Worm (Caenorhabditis elegans) whole organism, L1 larva: ENCODE measurements around the gene C34C12.8.

Source experiments
- C34B4.2 ChIP-seq: sonication (generic microtip); optimal IDR thresholded peaks from 2 replicates; lab custom pipeline; 2017; ENCODE audit warnings: mild to moderate bottlenecking, missing genetic modification characterization, missing compliant biosample characterization
- alr-1 ChIP-seq: fragments of 200-800 bp; sonication (Bioruptor generic); optimal IDR thresholded peaks from 2 replicates; lab custom pipeline; 2018; ENCODE audit warnings: borderline replicate concordance, mild to moderate bottlenecking, missing genetic modification characterization, missing compliant biosample characterization
- aly-2 ChIP-seq: fragments of 150-350 bp; optimal IDR thresholded peaks from 2 replicates; lab custom pipeline; 2014; ENCODE audit warnings: missing biosample characterization, missing genetic modification characterization
- blmp-1 ChIP-seq: fragments of 150-350 bp; optimal IDR thresholded peaks from 2 replicates; lab custom pipeline; 2014; ENCODE audit warnings: missing biosample characterization, missing genetic modification characterization
- ceh-88 ChIP-seq: fragments of 200-800 bp; sonication (Bioruptor generic); IDR thresholded peaks from 2 replicates; pipeline ENCODE4 v1.3.6; 2022; ENCODE audit warnings: missing genetic modification characterization, missing compliant biosample characterization
- ceh-90 ChIP-seq: sonication (generic microtip); optimal IDR thresholded peaks from 2 replicates; lab custom pipeline; 2016; ENCODE audit warnings: missing genetic modification characterization, missing compliant biosample characterization
- dsc-1 ChIP-seq: sonication (generic microtip); optimal IDR thresholded peaks from 2 replicates; lab custom pipeline; 2016; ENCODE audit warnings: mild to moderate bottlenecking, missing genetic modification characterization, missing compliant biosample characterization
- elt-2 ChIP-seq: sonication (generic microtip); optimal IDR thresholded peaks from 2 replicates; lab custom pipeline; 2016; ENCODE audit warnings: missing genetic modification characterization, mild to moderate bottlenecking, inconsistent platforms, missing compliant biosample characterization, missing genetic modification reagents
- elt-3 ChIP-seq, 6 experiments: fragments of 150-350 bp in 1 of 6; sonication (generic microtip); optimal IDR thresholded peaks; 2 replicates each; lab custom pipeline; 2017 to 2018; ENCODE audit warnings: missing biosample characterization in 6 of 6, missing genetic modification characterization in 6 of 6, inconsistent platforms in 1 of 6
- grh-1 ChIP-seq: fragments of 200-800 bp; sonication (Bioruptor generic); IDR thresholded peaks from 2 replicates; pipeline ENCODE4 v1.3.6; 2022; ENCODE audit warnings: missing genetic modification reagents, missing genetic modification characterization, missing compliant biosample characterization
- lin-13 ChIP-seq: fragments of 150-350 bp; optimal IDR thresholded peaks from 2 replicates; lab custom pipeline; 2014; ENCODE audit warnings: missing biosample characterization, missing genetic modification reagents, missing genetic modification characterization
- lin-14 ChIP-seq: fragments of 200-800 bp; sonication (Bioruptor generic); optimal IDR thresholded peaks from 2 replicates; lab custom pipeline; 2018; ENCODE audit warnings: mild to moderate bottlenecking, missing genetic modification characterization, moderate library complexity, missing compliant biosample characterization
- lin-35 ChIP-seq, 2 experiments: fragments of 150-350 bp; optimal IDR thresholded peaks; 2 replicates each; lab custom pipeline; 2014; ENCODE audit warnings: missing biosample characterization in 2 of 2, missing genetic modification characterization in 2 of 2, missing genetic modification reagents in 2 of 2
- lin-39 ChIP-seq: fragments of 150-350 bp; optimal IDR thresholded peaks from 2 replicates; lab custom pipeline; 2014; ENCODE audit warnings: missing biosample characterization, missing genetic modification reagents, missing genetic modification characterization
- lsy-2 ChIP-seq, 2 experiments: fragments of 150-350 bp; optimal IDR thresholded peaks; 2 replicates each; lab custom pipeline; 2014; ENCODE audit warnings: missing biosample characterization in 2 of 2, missing genetic modification characterization in 2 of 2
- mab-9 ChIP-seq: fragments of 200-800 bp; sonication (Bioruptor generic); IDR thresholded peaks from 2 replicates; pipeline ENCODE4 v1.3.6; 2022; ENCODE audit warnings: missing genetic modification reagents, missing genetic modification characterization, missing compliant biosample characterization
- mep-1 ChIP-seq: fragments of 150-350 bp; optimal IDR thresholded peaks from 2 replicates; lab custom pipeline; 2014; ENCODE audit warnings: missing biosample characterization, missing genetic modification characterization
- nhr-11 ChIP-seq: fragments of 150-350 bp; optimal IDR thresholded peaks from 2 replicates; lab custom pipeline; 2014; ENCODE audit warnings: missing biosample characterization, missing genetic modification characterization
- nhr-12 ChIP-seq: sonication (generic microtip); optimal IDR thresholded peaks from 2 replicates; lab custom pipeline; 2017; ENCODE audit warnings: missing biosample characterization, missing genetic modification characterization
- nhr-237 ChIP-seq: fragments of 150-350 bp; optimal IDR thresholded peaks from 2 replicates; lab custom pipeline; 2014; ENCODE audit warnings: missing biosample characterization, missing genetic modification characterization
- nhr-28 ChIP-seq: fragments of 150-350 bp; optimal IDR thresholded peaks from 2 replicates; lab custom pipeline; 2014; ENCODE audit warnings: missing biosample characterization, missing genetic modification characterization
- nhr-47 ChIP-seq: sonication (generic microtip); optimal IDR thresholded peaks from 2 replicates; lab custom pipeline; 2016; ENCODE audit warnings: mild to moderate bottlenecking, missing genetic modification characterization, moderate library complexity, missing compliant biosample characterization
- nhr-77 ChIP-seq: fragments of 150-350 bp; optimal IDR thresholded peaks from 2 replicates; lab custom pipeline; 2014; ENCODE audit warnings: missing biosample characterization, missing genetic modification characterization
- nhr-85 ChIP-seq: sonication (generic microtip); peaks from one replicate; lab custom pipeline; 2016; ENCODE audit warnings: missing genetic modification characterization, inconsistent platforms, missing compliant biosample characterization
- pag-3 ChIP-seq: sonication (generic microtip); optimal IDR thresholded peaks from 2 replicates; lab custom pipeline; 2017; ENCODE audit warnings: missing genetic modification characterization, mild to moderate bottlenecking, missing compliant biosample characterization, antibody characterized with exemption, borderline replicate concordance; ENCODE audit not compliant: insufficient read depth
- skn-1 ChIP-seq: fragments of 150-350 bp; optimal IDR thresholded peaks from 2 replicates; lab custom pipeline; 2014; ENCODE audit warnings: missing biosample characterization, missing genetic modification characterization
- snpc-4 ChIP-seq: fragments of 150-350 bp; optimal IDR thresholded peaks from 2 replicates; lab custom pipeline; 2014; ENCODE audit warnings: missing biosample characterization, missing genetic modification characterization
- unc-62 ChIP-seq: fragments of 150-350 bp; optimal IDR thresholded peaks from 2 replicates; lab custom pipeline; 2014; ENCODE audit warnings: missing biosample characterization, missing genetic modification reagents, missing genetic modification characterization
- xbp-1 ChIP-seq: sonication (generic microtip); optimal IDR thresholded peaks from 2 replicates; lab custom pipeline; 2016; ENCODE audit warnings: missing genetic modification characterization, missing compliant biosample characterization
- zag-1 ChIP-seq: fragments of 150-350 bp; optimal IDR thresholded peaks from 2 replicates; lab custom pipeline; 2014; ENCODE audit warnings: missing biosample characterization, missing genetic modification characterization
- zip-4 ChIP-seq: fragments of 200-800 bp; sonication (Bioruptor generic); optimal IDR thresholded peaks from 2 replicates; lab custom pipeline; 2018; ENCODE audit warnings: mild to moderate bottlenecking, missing genetic modification characterization, moderate library complexity, missing compliant biosample characterization
- ztf-11 ChIP-seq, 2 experiments: sonication (generic microtip); optimal IDR thresholded peaks; 2 replicates each; lab custom pipeline; 2016 to 2017; ENCODE audit warnings: missing genetic modification characterization in 2 of 2, missing biosample characterization in 1 of 2, missing compliant biosample characterization in 1 of 2
- ztf-4 ChIP-seq: fragments of 150-350 bp; optimal IDR thresholded peaks from 2 replicates; lab custom pipeline; 2014; ENCODE audit warnings: missing biosample characterization, missing genetic modification characterization

Gene C34C12.8

ce11 chrIII:3467013-3467412, 6.8 kb downstream of the C34C12.8 start:
- TF ChIP-seq grh-1 (GFP tag; lab: Robert Waterston, UW) (no peak), lin-39 (tag; lab: Kevin White, UChicago) (no peak), unc-62 (no peak), zip-4 (GFP tag; lab: Kevin White, UChicago) (no peak), alr-1 (tag; lab: Kevin White, UChicago) (no peak), lin-35 (GFP tag; optimal IDR thresholded peaks at IDR 0.05; lab: Kevin White, UChicago) (no peak), C34B4.2 (tag; lab: Kevin White, UChicago) (no peak), aly-2 (no peak), ztf-11 (tag; optimal IDR thresholded peaks at IDR 0.05; lab: Kevin White, UChicago) (no peak), elt-2 (tag; lab: Kevin White, UChicago) (no peak), nhr-237 (tag; lab: Kevin White, UChicago) (no peak), lin-14 (GFP tag; lab: Kevin White, UChicago) (no peak), nhr-12 (tag; lab: Kevin White, UChicago) (no peak), mab-9 (GFP tag; lab: Robert Waterston, UW) (no peak), lsy-2 (tag; optimal IDR thresholded peaks at IDR 0.05; lab: Kevin White, UChicago) (no peak), nhr-77 (tag; lab: Kevin White, UChicago) (no peak), pag-3 (tag; lab: Kevin White, UChicago) (no peak)

DNA sequence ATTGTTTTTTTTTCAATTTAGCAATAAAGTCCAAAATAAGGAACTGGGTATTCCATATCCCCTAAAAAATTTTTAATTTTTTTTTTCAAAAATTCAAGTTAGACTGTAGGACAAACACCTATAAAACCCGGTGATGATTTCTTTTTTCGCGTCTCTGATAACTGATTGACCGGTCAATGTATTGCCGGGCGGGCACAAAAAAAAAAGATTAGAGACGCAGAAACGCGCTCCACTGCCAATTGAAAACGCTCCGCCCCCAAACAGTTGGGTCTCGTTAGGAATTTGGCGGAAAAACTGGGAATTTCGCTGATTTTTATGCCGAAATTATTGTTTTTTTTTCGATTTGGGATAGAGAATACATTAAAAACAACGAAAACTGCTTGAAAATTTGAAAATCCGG, 8.2 kb downstream of the C34C12.8 start:
- no peak for TF ChIP-seq mep-1 (tag; lab: Kevin White, UChicago)
- no peak for TF ChIP-seq nhr-11 (tag; lab: Kevin White, UChicago)
- no peak for TF ChIP-seq lin-39 (tag; lab: Kevin White, UChicago)
- TF ChIP-seq aly-2: no peak

ce11 chrIII:3469646-3470045, 9.4 kb downstream of the C34C12.8 start, which contains the start of gene smim-14:
smim-14 (minus strand) TSS chrIII:3469746.
- TF ChIP-seq xbp-1 (tag; lab: Kevin White, UChicago) (peak; percentile 89), ztf-4 (tag; lab: Kevin White, UChicago) (no peak), nhr-28 (tag; lab: Kevin White, UChicago) (no peak), ceh-88 (GFP tag; lab: Robert Waterston, UW) (no peak), C34B4.2 (tag; lab: Kevin White, UChicago) (no peak)

DNA sequence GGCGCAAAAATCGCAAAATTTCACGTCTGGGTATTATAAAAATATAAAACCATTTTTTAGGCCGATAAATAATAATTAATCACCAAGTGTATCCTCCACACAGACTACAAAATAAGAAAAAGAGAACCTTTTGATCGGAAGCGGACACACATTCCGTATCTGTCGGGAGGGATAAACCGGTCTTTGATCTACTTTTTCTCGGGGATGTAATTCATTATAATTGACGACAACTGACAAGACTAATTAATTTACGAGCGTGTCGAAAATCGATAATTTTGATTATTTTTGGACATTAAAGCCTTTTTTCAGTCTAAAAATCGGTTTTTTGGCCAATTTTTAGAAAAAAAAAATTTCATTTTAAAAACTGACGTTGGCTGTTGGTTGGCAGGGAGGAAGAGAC, 10.2 kb downstream of the C34C12.8 start:
- TF ChIP-seq blmp-1 (tag; lab: Kevin White, UChicago): peak; percentile 80
- no peak for TF ChIP-seq skn-1 (tag; lab: Kevin White, UChicago)
- no peak for TF ChIP-seq pag-3 (tag; lab: Kevin White, UChicago)
- peak; percentile 6 for TF ChIP-seq nhr-85 (tag; lab: Kevin White, UChicago)
- no peak for TF ChIP-seq nhr-47 (tag; lab: Kevin White, UChicago)
- no peak for TF ChIP-seq zag-1 (tag; lab: Kevin White, UChicago)
- TF ChIP-seq elt-3 (tag; optimal IDR thresholded peaks at IDR 0.05; lab: Kevin White, UChicago): peak in 1 of 6 experiments; percentile 39

DNA sequence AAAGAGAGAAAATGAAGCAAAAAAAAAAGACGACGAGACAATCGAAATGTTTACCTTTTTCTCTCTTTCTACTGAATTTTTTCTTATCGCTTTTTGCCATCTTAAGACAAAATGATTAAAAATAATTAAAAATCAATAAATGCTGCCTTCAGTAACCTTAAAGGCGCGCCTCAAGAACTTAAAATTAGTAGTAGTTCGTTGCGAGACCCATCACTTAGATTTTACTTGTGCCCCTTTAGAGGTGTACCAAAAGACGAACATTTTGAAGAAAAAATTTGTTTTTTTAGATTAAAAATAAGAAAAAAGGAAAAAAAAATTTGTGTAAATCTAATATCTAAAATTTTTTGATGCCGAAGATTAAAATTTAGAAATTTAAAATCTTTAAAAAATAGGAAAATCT, 10.8 kb downstream of the C34C12.8 start:
- TF ChIP-seq dsc-1 (tag; lab: Kevin White, UChicago) (no peak), nhr-12 (tag; lab: Kevin White, UChicago) (no peak), xbp-1 (tag; lab: Kevin White, UChicago) (no peak), lin-13 (no peak), mep-1 (tag; lab: Kevin White, UChicago) (no peak), snpc-4 (tag; lab: Kevin White, UChicago) (no peak), ceh-90 (tag; lab: Kevin White, UChicago) (no peak)
